Worm (Caenorhabditis elegans) whole organism, L2 larva: ENCODE results near the gene F20A1.6.

Experiments used
- F13H6.1 ChIP-seq: sonication (generic microtip); optimal IDR thresholded peaks from 2 replicates; lab custom pipeline; 2016; ENCODE audit warnings: missing genetic modification characterization, missing compliant biosample characterization
- Y55F3AM.14 ChIP-seq: fragments of 200-800 bp; sonication (Bioruptor generic); optimal IDR thresholded peaks from 2 replicates; lab custom pipeline; 2018; ENCODE audit warnings: mild to moderate bottlenecking, missing genetic modification characterization, missing compliant biosample characterization
- ZK546.5 ChIP-seq: sonication (generic microtip); optimal IDR thresholded peaks from 2 replicates; lab custom pipeline; 2017; ENCODE audit warnings: missing biosample characterization, missing genetic modification characterization
- alr-1 ChIP-seq: fragments of 150-350 bp; optimal IDR thresholded peaks from 2 replicates; lab custom pipeline; 2014; ENCODE audit warnings: missing biosample characterization, missing genetic modification characterization
- blmp-1 ChIP-seq: sonication (generic microtip); optimal IDR thresholded peaks from 2 replicates; lab custom pipeline; 2017; ENCODE audit warnings: missing genetic modification characterization, mild to moderate bottlenecking, missing compliant biosample characterization, antibody characterized with exemption, moderate library complexity; ENCODE audit not compliant: insufficient read depth
- ceh-82 ChIP-seq: fragments of 150-350 bp; optimal IDR thresholded peaks from 2 replicates; lab custom pipeline; 2014; ENCODE audit warnings: missing biosample characterization, missing genetic modification characterization
- crh-2 ChIP-seq: sonication (generic microtip); optimal IDR thresholded peaks from 2 replicates; lab custom pipeline; 2017; ENCODE audit warnings: missing biosample characterization, missing genetic modification characterization
- dmd-4 ChIP-seq: sonication (generic microtip); optimal IDR thresholded peaks from 2 replicates; lab custom pipeline; 2017; ENCODE audit warnings: missing biosample characterization, missing genetic modification characterization
- egl-27 ChIP-seq: sonication (generic microtip); optimal IDR thresholded peaks from 3 replicates; lab custom pipeline; 2017; ENCODE audit warnings: missing biosample characterization, missing genetic modification reagents, missing genetic modification characterization
- fos-1 ChIP-seq: fragments of 150-350 bp; optimal IDR thresholded peaks from 2 replicates; lab custom pipeline; 2014; ENCODE audit warnings: missing biosample characterization, missing genetic modification characterization
- gmeb-1 ChIP-seq: fragments of 150-350 bp; optimal IDR thresholded peaks from 2 replicates; lab custom pipeline; 2014; ENCODE audit warnings: missing biosample characterization, missing genetic modification characterization
- lin-11 ChIP-seq: fragments of 150-350 bp; sonication (generic microtip); optimal IDR thresholded peaks from 2 replicates; lab custom pipeline; 2014; ENCODE audit warnings: missing biosample characterization, missing genetic modification characterization, inconsistent platforms, mixed read lengths
- lsy-2 ChIP-seq, 2 experiments: fragments of 150-350 bp in 1 of 2; sonication (generic microtip) in 1 of 2; optimal IDR thresholded peaks; 2 replicates each; lab custom pipeline; 2014 to 2017; ENCODE audit warnings: missing biosample characterization in 2 of 2, missing genetic modification characterization in 2 of 2
- mab-5 ChIP-seq: fragments of 150-350 bp; optimal IDR thresholded peaks from 2 replicates; lab custom pipeline; 2014; ENCODE audit warnings: missing biosample characterization, missing genetic modification characterization
- mbf-1 ChIP-seq: sonication (generic microtip); optimal IDR thresholded peaks from 2 replicates; lab custom pipeline; 2017; ENCODE audit warnings: missing biosample characterization, missing genetic modification characterization
- nhr-10 ChIP-seq: sonication (generic microtip); optimal IDR thresholded peaks from 2 replicates; lab custom pipeline; 2017; ENCODE audit warnings: missing biosample characterization, missing genetic modification characterization
- nhr-11 ChIP-seq: fragments of 150-350 bp; optimal IDR thresholded peaks from 2 replicates; lab custom pipeline; 2014; ENCODE audit warnings: missing biosample characterization, missing genetic modification characterization
- nhr-12 ChIP-seq: fragments of 150-350 bp; optimal IDR thresholded peaks from 2 replicates; lab custom pipeline; 2014; ENCODE audit warnings: missing biosample characterization, missing genetic modification characterization
- nhr-129 ChIP-seq: fragments of 150-350 bp; optimal IDR thresholded peaks from 2 replicates; lab custom pipeline; 2014; ENCODE audit warnings: missing biosample characterization, missing genetic modification characterization
- nhr-21 ChIP-seq: fragments of 150-350 bp; optimal IDR thresholded peaks from 2 replicates; lab custom pipeline; 2014; ENCODE audit warnings: missing biosample characterization, missing genetic modification characterization
- nhr-23 ChIP-seq: fragments of 150-350 bp; optimal IDR thresholded peaks from 2 replicates; lab custom pipeline; 2014; ENCODE audit warnings: missing biosample characterization, missing genetic modification reagents, missing genetic modification characterization
- nhr-6 ChIP-seq: fragments of 150-350 bp; optimal IDR thresholded peaks from 2 replicates; lab custom pipeline; 2014; ENCODE audit warnings: missing biosample characterization, missing genetic modification characterization
- nhr-77 ChIP-seq: fragments of 150-350 bp; optimal IDR thresholded peaks from 2 replicates; lab custom pipeline; 2014; ENCODE audit warnings: missing biosample characterization, missing genetic modification characterization
- peb-1 ChIP-seq: fragments of 150-350 bp; optimal IDR thresholded peaks from 2 replicates; lab custom pipeline; 2014; ENCODE audit warnings: missing biosample characterization, missing genetic modification characterization
- skn-1 ChIP-seq: sonication (generic microtip); optimal IDR thresholded peaks from 2 replicates; lab custom pipeline; 2017; ENCODE audit warnings: missing biosample characterization, missing genetic modification characterization
- sma-3 ChIP-seq: sonication (generic microtip); optimal IDR thresholded peaks from 2 replicates; lab custom pipeline; 2016; ENCODE audit warnings: missing genetic modification reagents, missing genetic modification characterization, missing compliant biosample characterization
- sma-9 ChIP-seq, 2 experiments: fragments of 150-350 bp in 1 of 2; sonication (generic microtip) in 1 of 2; optimal IDR thresholded peaks; 2 replicates each; lab custom pipeline; 2014 to 2016; ENCODE audit warnings: missing genetic modification characterization in 2 of 2, mild to moderate bottlenecking in 1 of 2, missing biosample characterization in 1 of 2, missing compliant biosample characterization in 1 of 2, missing genetic modification reagents in 1 of 2, moderate library complexity in 1 of 2
- snpc-4 ChIP-seq: fragments of 150-350 bp; optimal IDR thresholded peaks from 2 replicates; lab custom pipeline; 2014; ENCODE audit warnings: missing biosample characterization, missing genetic modification characterization
- unc-39 ChIP-seq: fragments of 150-350 bp; optimal IDR thresholded peaks from 2 replicates; lab custom pipeline; 2014; ENCODE audit warnings: missing biosample characterization, missing genetic modification characterization
- unc-55 ChIP-seq: fragments of 150-350 bp; sonication (generic microtip); optimal IDR thresholded peaks from 3 replicates; lab custom pipeline; 2014; ENCODE audit warnings: missing biosample characterization, missing genetic modification reagents, missing genetic modification characterization
- unc-62 ChIP-seq: fragments of 150-350 bp; optimal IDR thresholded peaks from 2 replicates; lab custom pipeline; 2014; ENCODE audit warnings: missing biosample characterization, missing genetic modification reagents, missing genetic modification characterization
- zag-1 ChIP-seq: fragments of 150-350 bp; optimal IDR thresholded peaks from 2 replicates; lab custom pipeline; 2014; ENCODE audit warnings: missing biosample characterization, missing genetic modification characterization
- ztf-1 ChIP-seq: fragments of 200-800 bp; sonication (Bioruptor generic); conservative IDR thresholded peaks from 2 replicates; pipeline ENCODE4 v1.3.6; 2022; ENCODE audit warnings: missing genetic modification characterization, missing compliant biosample characterization
- ztf-11 ChIP-seq: sonication (generic microtip); optimal IDR thresholded peaks from 2 replicates; lab custom pipeline; 2017; ENCODE audit warnings: missing biosample characterization, missing genetic modification characterization
- ztf-4 ChIP-seq: fragments of 150-350 bp; optimal IDR thresholded peaks from 2 replicates; lab custom pipeline; 2014; ENCODE audit warnings: missing biosample characterization, missing genetic modification characterization

F20A1.6 gene

DNA sequence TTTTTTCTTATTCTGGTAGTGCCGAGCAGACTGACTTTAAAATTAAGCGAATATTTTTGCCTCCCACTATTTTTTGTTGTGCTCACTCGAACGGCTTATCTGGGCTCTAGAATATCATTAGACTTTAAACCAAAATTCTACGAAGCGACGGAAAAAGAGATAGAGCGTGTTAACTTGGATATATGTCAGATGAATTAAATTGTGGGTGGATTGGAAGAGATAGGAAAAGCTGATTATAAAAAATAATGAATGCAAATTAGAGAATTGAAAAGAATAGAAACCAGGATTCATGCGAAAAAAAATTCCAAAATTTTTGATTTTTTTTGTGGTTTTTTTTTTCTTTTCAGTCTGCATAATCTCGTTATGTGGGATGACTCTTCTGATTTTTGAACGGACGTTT is 5.2 kb downstream of the F20A1.6 start, which contains the start of gene F20A1.4:
TSS of gene F20A1.4 (minus strand) at position 101 of the 400 bp plus-strand sequence.
- TF ChIP-seq ztf-11 (no peak), ztf-1 (GFP tag; lab: Robert Waterston, UW) (no peak), sma-3 (GFP tag; lab: Kevin White, UChicago) (no peak), skn-1 (tag; lab: Kevin White, UChicago) (no peak), unc-39 (tag; lab: Kevin White, UChicago) (no peak), ZK546.5 (no peak), lsy-2 (tag; optimal IDR thresholded peaks at IDR 0.05; lab: Kevin White, UChicago) (no peak), nhr-11 (tag; lab: Kevin White, UChicago) (no peak), egl-27 (no peak), blmp-1 (tag; lab: Kevin White, UChicago) (no peak), nhr-6 (no peak)

- TF ChIP-seq ceh-82 (no peak), nhr-23 (tag; lab: Kevin White, UChicago) (no peak), lin-11 (tag; lab: Kevin White, UChicago) (no peak), alr-1 (tag; lab: Kevin White, UChicago) (no peak), unc-55 (GFP tag; lab: Kevin White, UChicago) (no peak), dmd-4 (no peak), nhr-10 (no peak), ztf-11 (no peak), blmp-1 (tag; lab: Kevin White, UChicago) (no peak), ztf-4 (tag; lab: Kevin White, UChicago) (no peak), Y55F3AM.14 (no peak), nhr-129 (tag; lab: Kevin White, UChicago) (no peak), unc-62 (no peak), ztf-1 (GFP tag; lab: Robert Waterston, UW) (no peak), F13H6.1 (tag; lab: Kevin White, UChicago) (no peak), unc-39 (tag; lab: Kevin White, UChicago) (no peak)
- TF ChIP-seq, all 48 proteins: peak for 0
Measured at ce11 chrV:7017059-7017458, 9.9 kb downstream of the F20A1.6 start, which contains the start of gene srsx-32. Gene srsx-32, plus strand, starts transcription at chrV:7017359.

DNA sequence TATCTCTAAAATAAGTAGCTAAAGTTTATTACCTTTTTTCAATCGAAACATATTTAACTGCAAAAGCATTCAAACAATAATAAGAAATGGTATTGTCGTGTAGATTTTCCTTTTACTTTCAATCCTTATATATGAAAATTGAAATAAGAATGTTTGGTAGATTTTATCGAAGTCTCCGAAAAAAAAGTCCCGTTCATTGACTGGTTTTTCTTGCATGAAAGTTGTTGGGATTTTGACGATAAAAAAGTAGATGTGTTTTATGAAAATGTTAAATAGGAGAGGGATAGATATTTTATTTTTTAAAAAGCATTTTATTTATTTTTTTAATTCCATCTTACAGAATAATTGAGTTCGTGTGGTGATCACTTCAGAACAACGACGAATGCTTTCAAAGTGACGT is 11.1 kb downstream of the F20A1.6 start, which contains the start of gene C33G8.13:
TSS of gene C33G8.13 (minus strand) at position 101 of the 400 bp plus-strand sequence.
- TF ChIP-seq dmd-4 (no peak), blmp-1 (tag; lab: Kevin White, UChicago) (no peak), nhr-6 (no peak)

DNA sequence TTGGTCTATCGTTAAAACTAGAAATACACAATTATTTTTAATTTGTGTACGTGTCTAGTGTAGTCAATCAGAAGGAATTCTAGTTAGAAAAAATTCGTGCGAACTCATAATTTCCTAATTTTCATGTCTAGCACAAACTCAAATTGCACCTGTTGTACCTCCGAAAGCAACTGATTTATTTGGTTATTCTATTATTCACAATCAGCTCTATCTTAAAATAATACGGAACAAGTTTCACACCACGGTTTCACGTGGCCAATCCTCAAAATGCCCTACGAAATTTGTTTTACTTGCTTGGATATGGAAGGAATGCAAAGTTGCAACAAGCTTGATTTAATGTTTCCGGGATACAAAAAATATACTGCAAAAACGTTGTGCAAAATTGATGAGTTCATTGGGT is 14.3 kb downstream of the F20A1.6 start, which contains the start of gene srw-127:
TSS of gene srw-127 (plus strand) at position 301 of the 400 bp plus-strand sequence.
- TF ChIP-seq nhr-11 (tag; lab: Kevin White, UChicago), result no peak
- no peak for TF ChIP-seq F13H6.1 (tag; lab: Kevin White, UChicago)
- TF ChIP-seq sma-9 (GFP tag; optimal IDR thresholded peaks at IDR 0.05; lab: Kevin White, UChicago), result no peak
- no peak for TF ChIP-seq sma-9 (tag; optimal IDR thresholded peaks at IDR 0.05; lab: Kevin White, UChicago)
- no peak for TF ChIP-seq zag-1 (tag; lab: Kevin White, UChicago)
- no peak for TF ChIP-seq peb-1 (tag; lab: Kevin White, UChicago)
- TF ChIP-seq crh-2 (tag; lab: Kevin White, UChicago), result no peak
- no peak for TF ChIP-seq egl-27
- TF ChIP-seq nhr-12, result no peak
- no peak for TF ChIP-seq lsy-2 (tag; optimal IDR thresholded peaks at IDR 0.05; lab: Kevin White, UChicago)
- no peak for TF ChIP-seq fos-1 (tag; lab: Kevin White, UChicago)
- TF ChIP-seq nhr-77 (tag; lab: Kevin White, UChicago), result no peak
- no peak for TF ChIP-seq nhr-23 (tag; lab: Kevin White, UChicago)
- TF ChIP-seq nhr-21 (tag; lab: Kevin White, UChicago), result no peak
- TF ChIP-seq unc-39 (tag; lab: Kevin White, UChicago), result no peak
- no peak for TF ChIP-seq gmeb-1
- TF ChIP-seq snpc-4 (tag; lab: Kevin White, UChicago), result no peak
- no peak for TF ChIP-seq mab-5 (tag; lab: Kevin White, UChicago)
- no peak for TF ChIP-seq alr-1 (tag; lab: Kevin White, UChicago)
- TF ChIP-seq blmp-1 (tag; lab: Kevin White, UChicago), result no peak
- no peak for TF ChIP-seq mbf-1
